Worm (Caenorhabditis elegans) whole organism, L4/young adult: ENCODE data around the gene Y48G9A.7.

ENCODE experiments used
- dao-5 ChIP-seq: sonication (generic microtip); optimal IDR thresholded peaks from 2 replicates; lab custom pipeline; 2016; ENCODE audit warnings: missing genotype, missing genetic modification characterization, moderate library complexity, missing compliant biosample characterization
- him-1 ChIP-seq: sonication (generic microtip); optimal IDR thresholded peaks from 2 replicates; lab custom pipeline; 2016; ENCODE audit warnings: missing genotype, missing genetic modification reagents, missing genetic modification characterization, missing compliant biosample characterization

ce11 chrIII:2112009-2112408 lies 1.7 kb downstream of the Y48G9A.7 start:
- TF ChIP-seq him-1 (no peak), dao-5 (tag; lab: Kevin White, UChicago) (no peak)
